Worm (Caenorhabditis elegans): Measurements from ENCODE around the gene T10B10.9.

DNA sequence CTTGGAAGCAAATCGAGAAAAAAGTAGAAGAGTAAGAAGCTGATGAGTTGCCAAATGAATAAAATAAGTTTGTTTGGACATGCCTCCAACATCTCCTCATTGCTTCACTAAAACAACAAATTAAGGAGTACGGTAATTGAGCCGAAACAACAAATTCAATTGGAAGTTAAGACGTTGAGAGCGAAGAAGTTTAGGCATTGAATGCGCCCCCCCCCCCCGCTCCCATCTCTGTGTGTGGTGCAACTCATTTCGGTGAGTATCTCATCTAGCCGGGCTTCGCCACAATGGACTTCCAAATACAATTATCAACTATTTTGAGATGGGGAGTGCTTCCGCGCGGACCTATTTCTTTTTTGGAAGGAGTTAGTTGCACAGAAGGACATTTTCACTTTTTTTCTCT, 9.2 kb upstream of the T10B10.9 start:
- TF ChIP-seq hmbx-1 (tag; optimal IDR thresholded peaks at IDR 0.05) (no peak), ceh-36 (tag; optimal IDR thresholded peaks at IDR 0.05) (no peak), ama-1 (optimal IDR thresholded peaks at IDR 0.05) (no peak), flt-1 (GFP tag; IDR thresholded peaks at IDR 0.05) (no peak), scrt-1 (GFP tag; IDR thresholded peaks at IDR 0.05) (no peak), ceh-13 (GFP tag; optimal IDR thresholded peaks at IDR 0.05) (no peak), tbx-11 (GFP tag; IDR thresholded peaks at IDR 0.05) (no peak)

Measured in whole organism, early embryonic.